Worm (Caenorhabditis elegans) whole organism, L2 larva: ENCODE measurements around the gene dlst-1.

Source experiments
- nhr-237 ChIP-seq: fragments of 150-350 bp; optimal IDR thresholded peaks from 2 replicates; lab custom pipeline; 2014; ENCODE audit warnings: missing biosample characterization, missing genetic modification characterization
- peb-1 ChIP-seq: fragments of 150-350 bp; optimal IDR thresholded peaks from 2 replicates; lab custom pipeline; 2014; ENCODE audit warnings: missing biosample characterization, missing genetic modification characterization
- unc-62 ChIP-seq: fragments of 150-350 bp; optimal IDR thresholded peaks from 2 replicates; lab custom pipeline; 2014; ENCODE audit warnings: missing biosample characterization, missing genetic modification reagents, missing genetic modification characterization
- ztf-4 ChIP-seq: fragments of 150-350 bp; optimal IDR thresholded peaks from 2 replicates; lab custom pipeline; 2014; ENCODE audit warnings: missing biosample characterization, missing genetic modification characterization

ce11 chrV:6709050-6709683, at the start of gene dlst-1:
- TF ChIP-seq ztf-4 (tag; lab: Kevin White, UChicago) (no peak), peb-1 (tag; lab: Kevin White, UChicago) (no peak), unc-62 (GFP tag; lab: Kevin White, UChicago) (no peak), nhr-237 (tag; lab: Kevin White, UChicago) (no peak)
